Worm (Caenorhabditis elegans) whole organism, L4 larva: ENCODE measurements around the gene nspd-6.

Source experiments
- F26F4.8 ChIP-seq: fragments of 200-800 bp; sonication (Bioruptor generic); conservative IDR thresholded peaks from 2 replicates; pipeline ENCODE4 v1.3.6; 2022; ENCODE audit warnings: missing genetic modification characterization, missing compliant biosample characterization
- F37D6.2 ChIP-seq: sonication (generic microtip); optimal IDR thresholded peaks from 2 replicates; lab custom pipeline; 2016; ENCODE audit warnings: mild to moderate bottlenecking, missing genetic modification characterization, missing compliant biosample characterization
- F44E2.7 ChIP-seq: fragments of 200-800 bp; sonication (Bioruptor generic); IDR thresholded peaks from 2 replicates; pipeline ENCODE4 v2.1.2; 2022; ENCODE audit warnings: missing genetic modification characterization, missing compliant biosample characterization
- F49E8.2 ChIP-seq: sonication (generic microtip); optimal IDR thresholded peaks from 2 replicates; lab custom pipeline; 2016; ENCODE audit warnings: missing compliant biosample characterization, mild to moderate bottlenecking, missing genetic modification characterization, borderline replicate concordance
- Y105C5A.15 ChIP-seq: fragments of 200-800 bp; sonication (Bioruptor generic); IDR thresholded peaks from 2 replicates; pipeline ENCODE4 v1.3.6; 2022; ENCODE audit warnings: missing genetic modification characterization, missing compliant biosample characterization
- Y48G9A.11 ChIP-seq: fragments of 200-800 bp; sonication (Bioruptor generic); IDR thresholded peaks from 2 replicates; pipeline ENCODE4 v1.3.6; 2022; ENCODE audit warnings: missing genetic modification reagents, missing genetic modification characterization, missing compliant biosample characterization
- Y5F2A.4 ChIP-seq: fragments of 200-800 bp; sonication (Bioruptor generic); optimal IDR thresholded peaks from 2 replicates; lab custom pipeline; 2018; ENCODE audit warnings: mild to moderate bottlenecking, missing genetic modification characterization, missing compliant biosample characterization
- ZK337.2 ChIP-seq: fragments of 200-800 bp; sonication (Bioruptor generic); IDR thresholded peaks from 2 replicates; pipeline ENCODE4 v1.3.6; 2022; ENCODE audit warnings: missing genetic modification reagents, missing genetic modification characterization, missing compliant biosample characterization
- aly-2 ChIP-seq: sonication (generic microtip); optimal IDR thresholded peaks from 2 replicates; lab custom pipeline; 2018; ENCODE audit warnings: missing biosample characterization, missing genetic modification characterization
- arid-1 ChIP-seq: fragments of 200-800 bp; sonication (Bioruptor generic); conservative IDR thresholded peaks from 2 replicates; pipeline ENCODE4 v1.3.6; 2022; ENCODE audit warnings: missing genetic modification reagents, missing genetic modification characterization, missing compliant biosample characterization
- ctbp-1 ChIP-seq: fragments of 200-800 bp; sonication (Bioruptor generic); IDR thresholded peaks from 2 replicates; pipeline ENCODE4 v1.3.6; 2022; ENCODE audit warnings: missing genetic modification reagents, missing genetic modification characterization, missing compliant biosample characterization
- daf-12 ChIP-seq: fragments of 150-350 bp; optimal IDR thresholded peaks from 2 replicates; lab custom pipeline; 2014; ENCODE audit warnings: missing biosample characterization, missing genetic modification reagents, missing genetic modification characterization
- daf-16 ChIP-seq, 3 experiments: sonication (generic microtip); optimal IDR thresholded peaks; 2 replicates each; lab custom pipeline; 2016 to 2017; ENCODE audit warnings: missing genetic modification characterization in 3 of 3, missing genetic modification reagents in 3 of 3, mild to moderate bottlenecking in 2 of 3, missing compliant biosample characterization in 2 of 3, missing biosample characterization in 1 of 3, moderate library complexity in 1 of 3
- daf-19 ChIP-seq: fragments of 200-800 bp; sonication (Bioruptor generic); conservative IDR thresholded peaks from 2 replicates; pipeline ENCODE4 v1.3.6; 2022; ENCODE audit warnings: missing genetic modification characterization, missing compliant biosample characterization
- dmd-6 ChIP-seq: fragments of 200-800 bp; sonication (Bioruptor generic); IDR thresholded peaks from 2 replicates; pipeline ENCODE4 v1.3.6; 2022; ENCODE audit warnings: missing genetic modification reagents, missing genetic modification characterization, missing compliant biosample characterization
- dmd-9 ChIP-seq: fragments of 200-800 bp; sonication (Bioruptor generic); IDR thresholded peaks from 2 replicates; pipeline ENCODE4 v1.3.6; 2022; ENCODE audit warnings: missing genetic modification reagents, missing genetic modification characterization, missing compliant biosample characterization
- duxl-1 ChIP-seq: sonication (generic microtip); optimal IDR thresholded peaks from 2 replicates; lab custom pipeline; 2016; ENCODE audit warnings: mild to moderate bottlenecking, missing genetic modification characterization, moderate library complexity, missing compliant biosample characterization; ENCODE audit not compliant: poor library complexity
- egl-27 ChIP-seq: sonication (generic microtip); optimal IDR thresholded peaks from 3 replicates; lab custom pipeline; 2017; ENCODE audit warnings: missing biosample characterization, missing genetic modification reagents, missing genetic modification characterization
- egl-43 ChIP-seq: fragments of 200-800 bp; sonication (Bioruptor generic); IDR thresholded peaks from 2 replicates; pipeline ENCODE4 v1.3.6; 2022; ENCODE audit warnings: missing genetic modification reagents, missing genetic modification characterization, missing compliant biosample characterization
- gei-8 ChIP-seq: fragments of 200-800 bp; sonication (Bioruptor generic); optimal IDR thresholded peaks from 2 replicates; lab custom pipeline; 2018; ENCODE audit warnings: mild to moderate bottlenecking, missing genetic modification characterization, missing compliant biosample characterization
- jun-1 ChIP-seq: fragments of 150-350 bp; optimal IDR thresholded peaks from 2 replicates; lab custom pipeline; 2014; ENCODE audit warnings: missing biosample characterization, missing genetic modification reagents, missing genetic modification characterization
- lsy-2 ChIP-seq, 2 experiments: fragments of 150-350 bp in 1 of 2; sonication (generic microtip) in 1 of 2; optimal IDR thresholded peaks; 2 replicates each; lab custom pipeline; 2014 to 2017; ENCODE audit warnings: missing biosample characterization in 2 of 2, missing genetic modification characterization in 2 of 2
- madf-5 ChIP-seq, 2 experiments: fragments of 200-800 bp; sonication (Bioruptor generic); IDR thresholded peaks; 2 replicates each; pipeline ENCODE4 v1.3.6; 2022; ENCODE audit warnings: missing compliant biosample characterization in 2 of 2, missing genetic modification characterization in 2 of 2
- mdl-1 ChIP-seq, 2 experiments: fragments of 150-350 bp in 1 of 2; sonication (generic microtip) in 1 of 2; optimal IDR thresholded peaks; 2 replicates each; lab custom pipeline; 2014 to 2017; ENCODE audit warnings: missing biosample characterization in 2 of 2, missing genetic modification characterization in 2 of 2
- mep-1 ChIP-seq: fragments of 150-350 bp; sonication (generic microtip); optimal IDR thresholded peaks from 3 replicates; lab custom pipeline; 2014; ENCODE audit warnings: missing biosample characterization, missing genetic modification characterization
- mes-2 ChIP-seq: sonication (generic microtip); optimal IDR thresholded peaks from 2 replicates; lab custom pipeline; 2016; ENCODE audit warnings: missing genotype, mild to moderate bottlenecking, missing genetic modification characterization, missing compliant biosample characterization; ENCODE audit not compliant: poor library complexity, severe bottlenecking
- mxl-2 ChIP-seq: fragments of 200-800 bp; sonication (Bioruptor generic); conservative IDR thresholded peaks from 2 replicates; pipeline ENCODE4 v1.3.6; 2022; ENCODE audit warnings: missing genetic modification reagents, missing genetic modification characterization, missing compliant biosample characterization
- nhr-11 ChIP-seq: fragments of 150-350 bp; optimal IDR thresholded peaks from 2 replicates; lab custom pipeline; 2014; ENCODE audit warnings: missing biosample characterization, missing genetic modification characterization
- nhr-111 ChIP-seq: fragments of 200-800 bp; sonication (Bioruptor generic); optimal IDR thresholded peaks from 2 replicates; lab custom pipeline; 2018; ENCODE audit warnings: mild to moderate bottlenecking, missing genetic modification characterization, missing compliant biosample characterization
- nhr-28 ChIP-seq: fragments of 150-350 bp; optimal IDR thresholded peaks from 2 replicates; lab custom pipeline; 2014; ENCODE audit warnings: missing biosample characterization, missing genetic modification characterization
- nhr-48 ChIP-seq: sonication (generic microtip); optimal IDR thresholded peaks from 2 replicates; lab custom pipeline; 2016; ENCODE audit warnings: mild to moderate bottlenecking, missing genetic modification characterization, missing compliant biosample characterization
- nhr-6 ChIP-seq: fragments of 150-350 bp; optimal IDR thresholded peaks from 2 replicates; lab custom pipeline; 2014; ENCODE audit warnings: missing biosample characterization, missing genetic modification characterization
- nhr-76 ChIP-seq: fragments of 150-350 bp; optimal IDR thresholded peaks from 2 replicates; lab custom pipeline; 2014; ENCODE audit warnings: missing biosample characterization, missing genetic modification characterization
- pha-4 ChIP-seq, 2 experiments: fragments of 150-350 bp in 1 of 2; fragments of 200-800 bp in 1 of 2; sonication (Bioruptor generic) in 1 of 2; IDR thresholded peaks in 1 of 2; optimal IDR thresholded peaks in 1 of 2; 2 replicates each; pipeline versions ENCODE4 v1.3.6 to Lab custom; 2014 to 2022; ENCODE audit warnings: missing genetic modification characterization in 2 of 2, missing genetic modification reagents in 2 of 2, missing biosample characterization in 1 of 2, missing compliant biosample characterization in 1 of 2
- php-3 ChIP-seq: fragments of 200-800 bp; sonication (Bioruptor generic); IDR thresholded peaks from 2 replicates; pipeline ENCODE4 v1.3.6; 2022; ENCODE audit warnings: missing genetic modification reagents, missing genetic modification characterization, missing compliant biosample characterization
- rbr-2 ChIP-seq: sonication (generic microtip); optimal IDR thresholded peaks from 2 replicates; lab custom pipeline; 2016; ENCODE audit warnings: missing genotype, missing genetic modification characterization, missing compliant biosample characterization
- sdz-12 ChIP-seq: fragments of 200-800 bp; sonication (Bioruptor generic); optimal IDR thresholded peaks from 2 replicates; lab custom pipeline; 2018; ENCODE audit warnings: mild to moderate bottlenecking, missing genetic modification characterization, missing compliant biosample characterization
- skn-1 ChIP-seq: fragments of 150-350 bp; optimal IDR thresholded peaks from 2 replicates; lab custom pipeline; 2014; ENCODE audit warnings: missing biosample characterization, missing genetic modification characterization
- snpc-1.2 ChIP-seq: fragments of 200-800 bp; sonication (Bioruptor generic); IDR thresholded peaks from 2 replicates; pipeline ENCODE4 v1.3.6; 2022; ENCODE audit warnings: missing genetic modification reagents, missing genetic modification characterization, missing compliant biosample characterization
- spr-1 ChIP-seq: sonication (generic microtip); optimal IDR thresholded peaks from 2 replicates; lab custom pipeline; 2016; ENCODE audit warnings: mild to moderate bottlenecking, missing genetic modification characterization, missing compliant biosample characterization
- unc-130 ChIP-seq: sonication (generic microtip); optimal IDR thresholded peaks from 2 replicates; lab custom pipeline; 2016; ENCODE audit warnings: missing genetic modification reagents, missing genetic modification characterization, missing compliant biosample characterization
- unc-62 ChIP-seq, 3 experiments: fragments of 150-350 bp in 1 of 3; sonication (generic microtip); optimal IDR thresholded peaks in 2 of 3; peaks in 1 of 3; 1 replicate in 1 of 3; 2 replicates in 2 of 3; lab custom pipeline; 2014 to 2017; ENCODE audit warnings: missing biosample characterization in 3 of 3, missing genetic modification characterization in 3 of 3, missing genetic modification reagents in 3 of 3, missing genotype in 1 of 3
- vab-7 ChIP-seq: fragments of 200-800 bp; sonication (Bioruptor generic); IDR thresholded peaks from 2 replicates; pipeline ENCODE4 v1.3.6; 2022; ENCODE audit warnings: missing genetic modification reagents, missing genetic modification characterization, missing compliant biosample characterization
- zag-1 ChIP-seq: fragments of 150-350 bp; optimal IDR thresholded peaks from 2 replicates; lab custom pipeline; 2014; ENCODE audit warnings: missing biosample characterization, missing genetic modification characterization
- zfp-2 ChIP-seq: sonication (generic microtip); optimal IDR thresholded peaks from 2 replicates; lab custom pipeline; 2016; ENCODE audit warnings: mild to moderate bottlenecking, missing genetic modification characterization, missing compliant biosample characterization
- zfp-3 ChIP-seq: fragments of 200-800 bp; sonication (Bioruptor generic); conservative IDR thresholded peaks from 2 replicates; pipeline ENCODE4 v1.3.6; 2022; ENCODE audit warnings: missing genetic modification reagents, missing genetic modification characterization, missing compliant biosample characterization
- zip-11 ChIP-seq: fragments of 200-800 bp; sonication (Bioruptor generic); IDR thresholded peaks from 2 replicates; pipeline ENCODE4 v1.3.6; 2022; ENCODE audit warnings: missing genetic modification characterization, missing compliant biosample characterization
- ztf-11 ChIP-seq: fragments of 150-350 bp; optimal IDR thresholded peaks from 2 replicates; lab custom pipeline; 2014; ENCODE audit warnings: missing biosample characterization, missing genetic modification characterization
- ztf-7 ChIP-seq: fragments of 150-350 bp; optimal IDR thresholded peaks from 2 replicates; lab custom pipeline; 2014; ENCODE audit warnings: missing biosample characterization, missing genetic modification characterization

nspd-6 gene

DNA sequence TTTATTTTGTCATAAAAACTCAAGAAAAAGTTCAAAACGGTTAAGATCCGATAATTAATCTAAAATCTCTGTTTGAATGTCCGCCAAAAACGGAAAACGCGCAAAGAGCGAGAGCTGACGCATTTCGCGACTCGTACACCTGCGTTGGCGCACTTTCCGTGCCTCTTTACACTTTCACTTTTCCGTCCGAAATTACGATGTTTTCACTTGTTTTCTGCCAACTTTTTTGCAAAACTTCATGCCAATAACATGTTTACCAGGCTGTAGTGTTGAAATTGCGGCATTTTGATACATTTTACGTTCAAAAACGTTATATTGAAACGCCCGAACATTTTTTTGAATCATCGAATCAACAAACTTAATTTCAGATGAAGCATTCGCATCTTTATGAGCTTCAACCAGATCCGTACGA is 18.2 kb upstream of the nspd-6 start, which contains the start of gene W03F8.4 (continued):
- TF ChIP-seq skn-1 (tag; lab: Kevin White, UChicago): no peak
- TF ChIP-seq mxl-2 (GFP tag; lab: Robert Waterston, UW): no peak
- TF ChIP-seq php-3 (GFP tag; lab: Robert Waterston, UW): peak; percentile 83
- TF ChIP-seq F26F4.8 (GFP tag; lab: Robert Waterston, UW): no peak
- TF ChIP-seq ZK337.2 (GFP tag; lab: Robert Waterston, UW): peak; percentile 71; the same call in 1 of the 2 replicates
- peak; percentile 97 for TF ChIP-seq snpc-1.2 (GFP tag; lab: Robert Waterston, UW)
- peak; percentile 47 for TF ChIP-seq zfp-2 (tag; lab: Kevin White, UChicago)
- peak; percentile 61 to 95 for TF ChIP-seq lsy-2 (tag; optimal IDR thresholded peaks at IDR 0.05; lab: Kevin White, UChicago)
- TF ChIP-seq egl-27 (tag; lab: Kevin White, UChicago): no peak
- no peak for TF ChIP-seq ztf-7
- no peak for TF ChIP-seq F44E2.7 (GFP tag; lab: Robert Waterston, UW)
- TF ChIP-seq dmd-6: peak; percentile 87
- TF ChIP-seq zfp-3 (GFP tag; lab: Robert Waterston, UW): no peak; the same call in 1 of the 2 replicates
- TF ChIP-seq gei-8 (GFP tag; lab: Kevin White, UChicago): no peak
- no peak for TF ChIP-seq nhr-111 (GFP tag; lab: Kevin White, UChicago)
- no peak for TF ChIP-seq nhr-76 (tag; lab: Kevin White, UChicago)
- no peak for TF ChIP-seq Y105C5A.15 (GFP tag; lab: Robert Waterston, UW)
- TF ChIP-seq nhr-6 (tag; lab: Kevin White, UChicago): peak; percentile 81
- no peak for TF ChIP-seq dmd-9 (GFP tag; lab: Robert Waterston, UW)
- no peak for TF ChIP-seq Y5F2A.4 (GFP tag; lab: Kevin White, UChicago)
- TF ChIP-seq nhr-11 (tag; lab: Kevin White, UChicago): peak; percentile 85
- no peak for TF ChIP-seq sdz-12 (GFP tag; lab: Kevin White, UChicago)
- TF ChIP-seq duxl-1: peak; percentile 90
- TF ChIP-seq daf-16 (GFP tag; optimal IDR thresholded peaks at IDR 0.05; lab: Kevin White, UChicago): peak; percentile 43 to 98
- peak; percentile 93 for TF ChIP-seq daf-16 (tag; optimal IDR thresholded peaks at IDR 0.05; lab: Kevin White, UChicago)
- TF ChIP-seq pha-4 (GFP tag; IDR thresholded peaks at IDR 0.05; lab: Robert Waterston, UW): no peak
- TF ChIP-seq pha-4 (tag; optimal IDR thresholded peaks at IDR 0.05; lab: Kevin White, UChicago): no peak
- peak; percentile 44 for TF ChIP-seq jun-1 (tag; lab: Kevin White, UChicago)
- peak; percentile 56 for TF ChIP-seq Y48G9A.11 (GFP tag; lab: Robert Waterston, UW)
- 0 out of 2 replicates have a peak, but pooled peaks have one; percentile 11 for TF ChIP-seq vab-7 (GFP tag; lab: Robert Waterston, UW)
- TF ChIP-seq mdl-1 (tag; optimal IDR thresholded peaks at IDR 0.05; lab: Kevin White, UChicago): peak in 1 of 2 experiments; percentile 28
- TF ChIP-seq ctbp-1 (GFP tag; lab: Robert Waterston, UW): peak; percentile 83
- no peak for TF ChIP-seq ztf-11
- no peak for TF ChIP-seq zag-1 (tag; lab: Kevin White, UChicago)
- TF ChIP-seq zip-11: no peak
- TF ChIP-seq F49E8.2: peak; percentile 81
- peak; percentile 65; the same call in 1 of the 2 replicates for TF ChIP-seq daf-19
- TF ChIP-seq F37D6.2 (tag; lab: Kevin White, UChicago): peak; percentile 83
- no peak for TF ChIP-seq madf-5 (GFP tag; IDR thresholded peaks at IDR 0.05; lab: Robert Waterston, UW)
- TF ChIP-seq nhr-28 (tag; lab: Kevin White, UChicago): peak; percentile 80
- peak; percentile 71 for TF ChIP-seq egl-43
- TF ChIP-seq rbr-2 (tag; lab: Kevin White, UChicago): peak; percentile 92
- peak; percentile 51 for TF ChIP-seq unc-130
- TF ChIP-seq daf-12: no peak
- TF ChIP-seq mep-1 (tag; lab: Kevin White, UChicago): peak; percentile 95
- no peak for TF ChIP-seq aly-2 (tag; lab: Kevin White, UChicago)
- TF ChIP-seq arid-1 (GFP tag; lab: Robert Waterston, UW): peak; percentile 86; the same call in 1 of the 2 replicates
- TF ChIP-seq mes-2 (tag; lab: Kevin White, UChicago): peak; percentile 95
- TF ChIP-seq unc-62 (GFP tag; optimal IDR thresholded peaks at IDR 0.05 in 1 of 2; lab: Kevin White, UChicago): peak in 1 of 2 experiments; percentile 86
- TF ChIP-seq unc-62 (tag; optimal IDR thresholded peaks at IDR 0.05; lab: Kevin White, UChicago): no peak
- peak; percentile 92 for TF ChIP-seq spr-1 (tag; lab: Kevin White, UChicago)
- TF ChIP-seq nhr-48 (tag; lab: Kevin White, UChicago): peak; percentile 82
